Worm (Caenorhabditis elegans) whole organism, L4 larva: Measurements from ENCODE around the gene Y94H6A.12.
A peak's percentile ranks its signal among the peaks of the same experiment; 100 is the strongest.
"Not testable (repeated sequence)": the region's sequence is repeated elsewhere in the genome, so short reads cannot be mapped to it uniquely, and the experiment has no call there.

Experiments used
- D1046.2 ChIP-seq: fragments of 200-800 bp; sonication (Bioruptor generic); IDR thresholded peaks from 2 replicates; pipeline ENCODE4 v1.3.6; 2022; ENCODE audit warnings: missing genetic modification characterization, missing compliant biosample characterization
- T20F7.1 ChIP-seq: fragments of 200-800 bp; sonication (Bioruptor generic); optimal IDR thresholded peaks from 2 replicates; lab custom pipeline; 2018; ENCODE audit warnings: mild to moderate bottlenecking, missing genetic modification characterization, missing compliant biosample characterization
- Y105C5A.15 ChIP-seq: fragments of 200-800 bp; sonication (Bioruptor generic); IDR thresholded peaks from 2 replicates; pipeline ENCODE4 v1.3.6; 2022; ENCODE audit warnings: missing genetic modification characterization, missing compliant biosample characterization
- aha-1 ChIP-seq: fragments of 150-350 bp; peaks from one replicate; lab custom pipeline; 2014; ENCODE audit warnings: missing biosample characterization, missing genetic modification characterization
- ceh-28 ChIP-seq: fragments of 150-350 bp; optimal IDR thresholded peaks from 2 replicates; lab custom pipeline; 2014; ENCODE audit warnings: missing biosample characterization, missing genetic modification reagents, missing genetic modification characterization
- ceh-32 ChIP-seq: sonication (generic microtip); optimal IDR thresholded peaks from 2 replicates; lab custom pipeline; 2016; ENCODE audit warnings: mild to moderate bottlenecking, missing genetic modification characterization, missing compliant biosample characterization; ENCODE audit not compliant: poor library complexity
- ceh-44 ChIP-seq: fragments of 200-800 bp; sonication (Bioruptor generic); IDR thresholded peaks from 2 replicates; pipeline ENCODE4 v1.3.6; 2022; ENCODE audit warnings: missing genetic modification reagents, missing genetic modification characterization, missing compliant biosample characterization
- ceh-82 ChIP-seq: sonication (generic microtip); optimal IDR thresholded peaks from 2 replicates; lab custom pipeline; 2017; ENCODE audit warnings: missing biosample characterization, missing genetic modification characterization
- ctbp-1 ChIP-seq: fragments of 200-800 bp; sonication (Bioruptor generic); IDR thresholded peaks from 2 replicates; pipeline ENCODE4 v1.3.6; 2022; ENCODE audit warnings: missing genetic modification reagents, missing genetic modification characterization, missing compliant biosample characterization
- dmd-8 ChIP-seq: fragments of 200-800 bp; sonication (Bioruptor generic); IDR thresholded peaks from 2 replicates; pipeline ENCODE4 v1.3.6; 2022; ENCODE audit warnings: missing genetic modification characterization, missing compliant biosample characterization
- dmd-9 ChIP-seq: fragments of 200-800 bp; sonication (Bioruptor generic); IDR thresholded peaks from 2 replicates; pipeline ENCODE4 v1.3.6; 2022; ENCODE audit warnings: missing genetic modification reagents, missing genetic modification characterization, missing compliant biosample characterization
- dve-1 ChIP-seq: sonication (generic microtip); optimal IDR thresholded peaks from 2 replicates; lab custom pipeline; 2017; ENCODE audit warnings: antibody characterized with exemption, mild to moderate bottlenecking, missing genetic modification characterization, missing compliant biosample characterization; ENCODE audit not compliant: insufficient read depth
- egl-27 ChIP-seq: sonication (generic microtip); optimal IDR thresholded peaks from 3 replicates; lab custom pipeline; 2017; ENCODE audit warnings: missing biosample characterization, missing genetic modification reagents, missing genetic modification characterization
- egl-43 ChIP-seq: fragments of 200-800 bp; sonication (Bioruptor generic); IDR thresholded peaks from 2 replicates; pipeline ENCODE4 v1.3.6; 2022; ENCODE audit warnings: missing genetic modification reagents, missing genetic modification characterization, missing compliant biosample characterization
- jun-1 ChIP-seq: fragments of 150-350 bp; optimal IDR thresholded peaks from 2 replicates; lab custom pipeline; 2014; ENCODE audit warnings: missing biosample characterization, missing genetic modification reagents, missing genetic modification characterization
- lin-1 ChIP-seq: fragments of 200-800 bp; sonication (Bioruptor generic); IDR thresholded peaks from 2 replicates; pipeline ENCODE4 v1.3.6; 2022; ENCODE audit warnings: missing genetic modification reagents, missing genetic modification characterization, missing compliant biosample characterization
- lin-38 ChIP-seq: fragments of 200-800 bp; sonication (Bioruptor generic); IDR thresholded peaks from 2 replicates; pipeline ENCODE4 v1.3.6; 2022; ENCODE audit warnings: missing genetic modification reagents, missing genetic modification characterization, missing compliant biosample characterization
- madf-5 ChIP-seq, 2 experiments: fragments of 200-800 bp; sonication (Bioruptor generic); IDR thresholded peaks; 2 replicates each; pipeline ENCODE4 v1.3.6; 2022; ENCODE audit warnings: missing compliant biosample characterization in 2 of 2, missing genetic modification characterization in 2 of 2
- mdt-29 ChIP-seq: fragments of 200-800 bp; sonication (Bioruptor generic); IDR thresholded peaks from 2 replicates; pipeline ENCODE4 v1.3.6; 2022; ENCODE audit warnings: missing genetic modification reagents, missing genetic modification characterization, missing compliant biosample characterization
- mes-2 ChIP-seq: sonication (generic microtip); optimal IDR thresholded peaks from 2 replicates; lab custom pipeline; 2016; ENCODE audit warnings: missing genotype, mild to moderate bottlenecking, missing genetic modification characterization, missing compliant biosample characterization; ENCODE audit not compliant: poor library complexity, severe bottlenecking
- nhr-102 ChIP-seq: sonication (generic microtip); optimal IDR thresholded peaks from 2 replicates; lab custom pipeline; 2016; ENCODE audit warnings: mild to moderate bottlenecking, missing genetic modification characterization, moderate library complexity, missing compliant biosample characterization
- pha-4 ChIP-seq, 2 experiments: fragments of 150-350 bp in 1 of 2; fragments of 200-800 bp in 1 of 2; sonication (Bioruptor generic) in 1 of 2; IDR thresholded peaks in 1 of 2; optimal IDR thresholded peaks in 1 of 2; 2 replicates each; pipeline versions ENCODE4 v1.3.6 to Lab custom; 2014 to 2022; ENCODE audit warnings: missing genetic modification characterization in 2 of 2, missing genetic modification reagents in 2 of 2, missing biosample characterization in 1 of 2, missing compliant biosample characterization in 1 of 2
- saeg-2 ChIP-seq: fragments of 200-800 bp; sonication (Bioruptor generic); IDR thresholded peaks from 2 replicates; pipeline ENCODE4 v1.3.6; 2022; ENCODE audit warnings: missing genetic modification reagents, missing genetic modification characterization, missing compliant biosample characterization
- set-16 ChIP-seq: fragments of 200-800 bp; sonication (Bioruptor generic); IDR thresholded peaks from 2 replicates; pipeline ENCODE4 v1.3.6; 2022; ENCODE audit warnings: missing genetic modification reagents, missing genetic modification characterization, missing compliant biosample characterization
- snpc-1.2 ChIP-seq: fragments of 200-800 bp; sonication (Bioruptor generic); IDR thresholded peaks from 2 replicates; pipeline ENCODE4 v1.3.6; 2022; ENCODE audit warnings: missing genetic modification reagents, missing genetic modification characterization, missing compliant biosample characterization
- unc-62 ChIP-seq, 3 experiments: fragments of 150-350 bp in 1 of 3; sonication (generic microtip); optimal IDR thresholded peaks in 2 of 3; peaks in 1 of 3; 1 replicate in 1 of 3; 2 replicates in 2 of 3; lab custom pipeline; 2014 to 2017; ENCODE audit warnings: missing biosample characterization in 3 of 3, missing genetic modification characterization in 3 of 3, missing genetic modification reagents in 3 of 3, missing genotype in 1 of 3
- vab-7 ChIP-seq: fragments of 200-800 bp; sonication (Bioruptor generic); IDR thresholded peaks from 2 replicates; pipeline ENCODE4 v1.3.6; 2022; ENCODE audit warnings: missing genetic modification reagents, missing genetic modification characterization, missing compliant biosample characterization
- zfp-3 ChIP-seq: fragments of 200-800 bp; sonication (Bioruptor generic); conservative IDR thresholded peaks from 2 replicates; pipeline ENCODE4 v1.3.6; 2022; ENCODE audit warnings: missing genetic modification reagents, missing genetic modification characterization, missing compliant biosample characterization
- ztf-11 ChIP-seq: fragments of 150-350 bp; optimal IDR thresholded peaks from 2 replicates; lab custom pipeline; 2014; ENCODE audit warnings: missing biosample characterization, missing genetic modification characterization

Gene Y94H6A.12

ce11 chrIV:2712935-2713334 is at the start of gene Y94H6A.12:
TSS of gene Y94H6A.12 (minus strand) at chrIV:2713035.
- TF ChIP-seq vab-7 (GFP tag; lab: Robert Waterston, UW) (no peak), ceh-28 (tag; lab: Kevin White, UChicago) (peak; percentile 33), dmd-9 (GFP tag; lab: Robert Waterston, UW) (no peak)

- TF ChIP-seq jun-1 (tag; lab: Kevin White, UChicago) = no peak
- no peak for TF ChIP-seq ceh-82 (tag; lab: Kevin White, UChicago)
- TF ChIP-seq dve-1 (tag; lab: Kevin White, UChicago) = no peak
- no peak for TF ChIP-seq nhr-102 (tag; lab: Kevin White, UChicago)
- no peak for TF ChIP-seq ceh-32 (tag; lab: Kevin White, UChicago)
Measured at ce11 chrIV:2762380-2762779, 49.5 kb upstream of the Y94H6A.12 start, which contains the start of gene Y54G2A.77. TSS of gene Y54G2A.77 (plus strand) at chrIV:2762680.

ce11 chrIV:2761477-2761876 is 48.6 kb upstream of the Y94H6A.12 start:
- peak; percentile 63 for TF ChIP-seq set-16
- no peak for TF ChIP-seq mdt-29 (GFP tag; lab: Robert Waterston, UW)

- TF ChIP-seq egl-27 (tag; lab: Kevin White, UChicago) = no peak
- TF ChIP-seq madf-5 (GFP tag; IDR thresholded peaks at IDR 0.05; lab: Robert Waterston, UW) = no peak
- no peak for TF ChIP-seq T20F7.1 (GFP tag; lab: Kevin White, UChicago)
- TF ChIP-seq mes-2 (tag; lab: Kevin White, UChicago) = no peak
- no peak for TF ChIP-seq ztf-11
- no peak for TF ChIP-seq dmd-8 (GFP tag; lab: Robert Waterston, UW)
Measured at ce11 chrIV:2759163-2759562, 46.3 kb upstream of the Y94H6A.12 start, which contains the start of gene Y54G2A.38. TSS of gene Y54G2A.38 (plus strand) at chrIV:2759463.

- TF ChIP-seq aha-1 (peak; percentile 59), ceh-44 (GFP tag; lab: Robert Waterston, UW) (no peak), unc-62 (GFP tag; optimal IDR thresholded peaks at IDR 0.05 in 1 of 2; lab: Kevin White, UChicago) (peak in 1 of 2 experiments; percentile 66), unc-62 (tag; optimal IDR thresholded peaks at IDR 0.05; lab: Kevin White, UChicago) (no peak)
Measured at ce11 chrIV:2758079-2758478, 45.2 kb upstream of the Y94H6A.12 start.

- TF ChIP-seq madf-5 (GFP tag; IDR thresholded peaks at IDR 0.05; lab: Robert Waterston, UW) (0 out of 4 replicates have a peak, but pooled peaks of 1 of the 2 experiments have one; percentile 21), mdt-29 (GFP tag; lab: Robert Waterston, UW) (peak; percentile 89), D1046.2 (GFP tag; lab: Robert Waterston, UW) (0 out of 2 replicates have a peak, but pooled peaks have one; percentile 56), lin-38 (GFP tag; lab: Robert Waterston, UW) (peak; percentile 59), Y105C5A.15 (GFP tag; lab: Robert Waterston, UW) (peak; percentile 92), ctbp-1 (GFP tag; lab: Robert Waterston, UW) (peak; percentile 54; the same call in 1 of the 2 replicates), saeg-2 (GFP tag; lab: Robert Waterston, UW) (peak; percentile 59; the same call in 1 of the 2 replicates), egl-43 (GFP tag; lab: Robert Waterston, UW) (peak; percentile 57; the same call in 1 of the 2 replicates), lin-1 (GFP tag; lab: Robert Waterston, UW) (peak; percentile 54; the same call in 1 of the 2 replicates), zfp-3 (GFP tag; lab: Robert Waterston, UW) (0 out of 2 replicates have a peak, but pooled peaks have one; percentile 34)
Measured at ce11 chrIV:2756073-2756472, 43.2 kb upstream of the Y94H6A.12 start.

- TF ChIP-seq snpc-1.2 (GFP tag; lab: Robert Waterston, UW) (0 out of 2 replicates have a peak, but pooled peaks have one; percentile 51), lin-38 (GFP tag; lab: Robert Waterston, UW) (peak; percentile 43; the same call in 1 of the 2 replicates), pha-4 (GFP tag; IDR thresholded peaks at IDR 0.05; lab: Robert Waterston, UW) (peak; percentile 65), ctbp-1 (GFP tag; lab: Robert Waterston, UW) (peak; percentile 64), Y105C5A.15 (GFP tag; lab: Robert Waterston, UW) (peak; percentile 79; the same call in 1 of the 2 replicates), mdt-29 (GFP tag; lab: Robert Waterston, UW) (peak; percentile 91), madf-5 (GFP tag; IDR thresholded peaks at IDR 0.05; lab: Robert Waterston, UW) (peak in 1 of 2 experiments; percentile 46; a peak in 1 of 4 replicates)
- not testable (repeated sequence) for TF ChIP-seq pha-4 (tag; optimal IDR thresholded peaks at IDR 0.05; lab: Kevin White, UChicago)
Measured at ce11 chrIV:2755472-2755871, 42.6 kb upstream of the Y94H6A.12 start.
